Worm (Caenorhabditis elegans): ENCODE results near the gene srw-76.

Gene srw-76

ce11 chrV:16648317-16649018, 10.4 kb upstream of the srw-76 start, which contains the start of gene W06G6.20 (continued):
- TF ChIP-seq D2030.7 (GFP tag; IDR thresholded peaks at IDR 0.05) = 0 out of 2 replicates have a peak, but pooled peaks have one; percentile 22
- TF ChIP-seq B0336.3 (GFP tag; IDR thresholded peaks at IDR 0.05) = no peak
- TF ChIP-seq dox-1 (GFP tag; IDR thresholded peaks at IDR 0.05) = 0 out of 2 replicates have a peak, but pooled peaks have one; percentile 18
- peak; percentile 63; the same call in 1 of the 2 replicates for TF ChIP-seq pbrm-1 (GFP tag; IDR thresholded peaks at IDR 0.05)
- no peak for TF ChIP-seq sdz-38 (tag; optimal IDR thresholded peaks at IDR 0.05)
- peak; percentile 50; the same call in 1 of the 2 replicates for TF ChIP-seq hmg-1.2 (GFP tag; IDR thresholded peaks at IDR 0.05)
- TF ChIP-seq let-607 (tag; optimal IDR thresholded peaks at IDR 0.05) = peak in 1 of 2 experiments; percentile 44
- peak; percentile 70 for TF ChIP-seq F23B12.7 (tag; optimal IDR thresholded peaks at IDR 0.05; ENCODE audit: insufficient read depth)
- no peak for TF ChIP-seq cebp-2 (GFP tag; IDR thresholded peaks at IDR 0.05)
- TF ChIP-seq ztf-22 (GFP tag; optimal IDR thresholded peaks at IDR 0.05) = no peak
- no peak for TF ChIP-seq Y79H2A.3 (GFP tag; conservative IDR thresholded peaks at IDR 0.05)
- TF ChIP-seq nfyb-1 (GFP tag; IDR thresholded peaks at IDR 0.05) = 0 out of 2 replicates have a peak, but pooled peaks have one; percentile 47
- no peak for TF ChIP-seq lin-40 (tag; optimal IDR thresholded peaks at IDR 0.05)

- TF ChIP-seq die-1 (tag; optimal IDR thresholded peaks at IDR 0.05) = no peak
- TF ChIP-seq akir-1 (GFP tag; optimal IDR thresholded peaks at IDR 0.05) = no peak
- no peak for TF ChIP-seq nhr-179 (tag; optimal IDR thresholded peaks at IDR 0.05)
- no peak for TF ChIP-seq zim-3 (tag; optimal IDR thresholded peaks at IDR 0.05)
- TF ChIP-seq F39B2.1 (GFP tag; IDR thresholded peaks at IDR 0.05) = no peak
- no peak for TF ChIP-seq Y53F4B.3 (GFP tag; IDR thresholded peaks at IDR 0.05)
- no peak for TF ChIP-seq unc-130 (GFP tag; optimal IDR thresholded peaks at IDR 0.05)
Measured at ce11 chrV:16647093-16647492, 9.0 kb upstream of the srw-76 start, which contains the start of gene W06G6.10. W06G6.10 (minus strand) TSS chrV:16647193.

DNA sequence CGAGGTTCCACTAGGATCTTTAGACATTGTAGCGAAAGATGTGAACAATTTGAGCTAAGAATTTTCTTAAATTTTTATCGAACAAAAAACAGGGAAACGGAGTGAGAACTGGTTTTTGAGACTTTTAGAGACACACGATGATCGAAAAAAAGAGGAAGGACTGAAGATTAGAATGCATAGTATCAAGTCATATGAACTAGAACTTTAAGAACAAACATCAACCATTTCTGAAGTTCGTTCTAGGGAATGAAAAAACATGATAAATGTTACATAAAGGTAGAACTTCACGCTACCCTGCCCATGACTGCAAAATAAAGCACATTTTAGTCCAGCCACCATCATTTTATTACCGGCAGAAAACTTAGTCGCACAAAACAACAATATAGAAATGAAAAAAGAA, 8.3 kb upstream of the srw-76 start, which contains the start of gene W06G6.9:
Gene W06G6.9, minus strand, starts transcription at position 101 of the 400 bp plus-strand sequence.
- TF ChIP-seq F23B12.7 (tag; optimal IDR thresholded peaks at IDR 0.05; ENCODE audit: insufficient read depth) (no peak), nhr-90 (tag; optimal IDR thresholded peaks at IDR 0.05) (no peak), efl-1 (GFP tag; optimal IDR thresholded peaks at IDR 0.05) (no peak), mes-4 (tag; optimal IDR thresholded peaks at IDR 0.05) (no peak), lin-54 (GFP tag; optimal IDR thresholded peaks at IDR 0.05) (no peak), cebp-1 (GFP tag; IDR thresholded peaks at IDR 0.05) (no peak), cebp-1 (tag; optimal IDR thresholded peaks at IDR 0.05) (no peak), athp-1 (tag; optimal IDR thresholded peaks at IDR 0.05) (no peak), aptf-2 (GFP tag; conservative IDR thresholded peaks at IDR 0.05) (no peak), ztf-18 (tag; optimal IDR thresholded peaks at IDR 0.05) (no peak), snpc-4 (GFP tag; optimal IDR thresholded peaks at IDR 0.05) (no peak), snpc-4 (tag; optimal IDR thresholded peaks at IDR 0.05) (no peak), B0336.3 (GFP tag; IDR thresholded peaks at IDR 0.05) (no peak), C06A6.2 (GFP tag; conservative IDR thresholded peaks at IDR 0.05) (no peak), rec-8 (tag; optimal IDR thresholded peaks at IDR 0.05) (no peak), F37B4.10 (GFP tag; IDR thresholded peaks at IDR 0.05) (no peak)
